Worm (Caenorhabditis elegans) whole organism, young adult: ENCODE results near the gene F16B12.1.

Experiments
- B0019.2 ChIP-seq: fragments of 200-800 bp; sonication (Bioruptor generic); conservative IDR thresholded peaks from 2 replicates; pipeline ENCODE4 v1.3.6; 2022; ENCODE audit warnings: missing genetic modification reagents, missing genetic modification characterization, missing compliant biosample characterization
- C17E4.6 ChIP-seq: fragments of 200-800 bp; sonication (Bioruptor generic); IDR thresholded peaks from 2 replicates; pipeline ENCODE4 v1.3.6; 2022; ENCODE audit warnings: missing genetic modification reagents, missing genetic modification characterization, missing compliant biosample characterization
- D2030.7 ChIP-seq: fragments of 200-800 bp; sonication (Bioruptor generic); IDR thresholded peaks from 2 replicates; pipeline ENCODE4 v1.3.6; 2022; ENCODE audit warnings: missing genetic modification reagents, missing genetic modification characterization, missing compliant biosample characterization
- F37B4.10 ChIP-seq: fragments of 200-800 bp; sonication (Bioruptor generic); IDR thresholded peaks from 2 replicates; pipeline ENCODE4 v1.3.6; 2022; ENCODE audit warnings: missing genetic modification characterization, missing compliant biosample characterization
- F39B2.1 ChIP-seq: fragments of 200-800 bp; sonication (Bioruptor generic); IDR thresholded peaks from 2 replicates; pipeline ENCODE4 v1.3.6; 2022; ENCODE audit warnings: missing genetic modification reagents, missing genetic modification characterization, missing compliant biosample characterization
- F49E8.2 ChIP-seq: sonication (generic microtip); optimal IDR thresholded peaks from 3 replicates; lab custom pipeline; 2017; ENCODE audit warnings: missing genetic modification characterization, mild to moderate bottlenecking, missing compliant biosample characterization, antibody characterized with exemption, moderate library complexity; ENCODE audit not compliant: insufficient read depth
- F52B5.7 ChIP-seq: sonication (generic microtip); optimal IDR thresholded peaks from 2 replicates; lab custom pipeline; 2016; ENCODE audit warnings: mild to moderate bottlenecking, missing genetic modification characterization, missing compliant biosample characterization
- F55B11.4 ChIP-seq: sonication (generic microtip); optimal IDR thresholded peaks from 2 replicates; lab custom pipeline; 2016; ENCODE audit warnings: missing compliant biosample characterization, missing genetic modification characterization, borderline replicate concordance; ENCODE audit not compliant: insufficient read depth
- T07F8.4 ChIP-seq: sonication (generic microtip); optimal IDR thresholded peaks from 2 replicates; lab custom pipeline; 2016; ENCODE audit warnings: mild to moderate bottlenecking, missing genetic modification characterization, moderate library complexity, missing compliant biosample characterization
- T26A5.8 ChIP-seq: sonication (generic microtip); optimal IDR thresholded peaks from 2 replicates; lab custom pipeline; 2016; ENCODE audit warnings: missing genetic modification characterization, missing compliant biosample characterization
- Y95B8A.8 ChIP-seq: fragments of 200-800 bp; sonication (Bioruptor generic); IDR thresholded peaks from 2 replicates; pipeline ENCODE4 v1.3.6; 2022; ENCODE audit warnings: missing genetic modification reagents, missing genetic modification characterization, missing compliant biosample characterization
- akir-1 ChIP-seq: fragments of 200-800 bp; sonication (Bioruptor generic); optimal IDR thresholded peaks from 2 replicates; lab custom pipeline; 2018; ENCODE audit warnings: mild to moderate bottlenecking, missing genetic modification characterization, moderate library complexity, missing compliant biosample characterization
- ama-1 ChIP-seq, 3 experiments: fragments of 150-350 bp in 1 of 3; sonication (generic microtip) in 2 of 3; optimal IDR thresholded peaks; 2 replicates each; lab custom pipeline; 2014 to 2018; ENCODE audit warnings: missing biosample characterization in 2 of 3, missing genetic modification characterization in 2 of 3, missing genetic modification reagents in 2 of 3
- aptf-2 ChIP-seq: fragments of 200-800 bp; sonication (Bioruptor generic); conservative IDR thresholded peaks from 2 replicates; pipeline ENCODE4 v1.3.6; 2022; ENCODE audit warnings: missing genetic modification reagents, missing genetic modification characterization, missing compliant biosample characterization
- aptf-3 ChIP-seq: fragments of 200-800 bp; sonication (Bioruptor generic); IDR thresholded peaks from 2 replicates; pipeline ENCODE4 v1.3.6; 2022; ENCODE audit warnings: missing genetic modification characterization, missing compliant biosample characterization
- attf-6 ChIP-seq: fragments of 200-800 bp; sonication (Bioruptor generic); IDR thresholded peaks from 2 replicates; pipeline ENCODE4 v1.3.6; 2022; ENCODE audit warnings: missing genetic modification reagents, missing genetic modification characterization, missing compliant biosample characterization
- bed-1 ChIP-seq: fragments of 200-800 bp; sonication (Bioruptor generic); IDR thresholded peaks from 2 replicates; pipeline ENCODE4 v1.3.6; 2022; ENCODE audit warnings: missing genetic modification reagents, missing genetic modification characterization, missing compliant biosample characterization
- cebp-2 ChIP-seq: fragments of 200-800 bp; sonication (Bioruptor generic); IDR thresholded peaks from 2 replicates; pipeline ENCODE4 v1.3.6; 2022; ENCODE audit warnings: missing genetic modification characterization, missing compliant biosample characterization
- ceh-100 ChIP-seq: fragments of 200-800 bp; sonication (Bioruptor generic); IDR thresholded peaks from 2 replicates; pipeline ENCODE4 v1.3.6; 2022; ENCODE audit warnings: missing genetic modification reagents, missing genetic modification characterization, missing compliant biosample characterization
- ceh-40 ChIP-seq: fragments of 200-800 bp; sonication (Bioruptor generic); IDR thresholded peaks from 2 replicates; pipeline ENCODE4 v1.3.6; 2022; ENCODE audit warnings: missing genetic modification characterization, missing compliant biosample characterization
- ceh-79 ChIP-seq: sonication (generic microtip); optimal IDR thresholded peaks from 2 replicates; lab custom pipeline; 2017; ENCODE audit warnings: mild to moderate bottlenecking, missing genetic modification characterization, missing compliant biosample characterization
- chd-7 ChIP-seq: sonication (generic microtip); optimal IDR thresholded peaks from 2 replicates; lab custom pipeline; 2016; ENCODE audit warnings: mild to moderate bottlenecking, missing genetic modification characterization, moderate library complexity, missing compliant biosample characterization
- die-1 ChIP-seq: sonication (generic microtip); optimal IDR thresholded peaks from 2 replicates; lab custom pipeline; 2016; ENCODE audit warnings: missing genotype, mild to moderate bottlenecking, missing genetic modification characterization, missing compliant biosample characterization
- dox-1 ChIP-seq: fragments of 200-800 bp; sonication (Bioruptor generic); IDR thresholded peaks from 2 replicates; pipeline ENCODE4 v1.3.6; 2022; ENCODE audit warnings: missing genetic modification reagents, missing genetic modification characterization, missing compliant biosample characterization
- him-1 ChIP-seq: sonication (generic microtip); optimal IDR thresholded peaks from 2 replicates; lab custom pipeline; 2016; ENCODE audit warnings: missing genotype, missing genetic modification reagents, missing genetic modification characterization, missing compliant biosample characterization
- hlh-26 ChIP-seq: fragments of 200-800 bp; sonication (Bioruptor generic); conservative IDR thresholded peaks from 2 replicates; pipeline ENCODE4 v1.3.6; 2022; ENCODE audit warnings: missing genetic modification reagents, missing genetic modification characterization, missing compliant biosample characterization
- hmg-1.2 ChIP-seq: fragments of 200-800 bp; sonication (Bioruptor generic); IDR thresholded peaks from 2 replicates; pipeline ENCODE4 v1.3.6; 2022; ENCODE audit warnings: missing genetic modification reagents, missing genetic modification characterization, missing compliant biosample characterization
- hrde-1 ChIP-seq: sonication (generic microtip); optimal IDR thresholded peaks from 2 replicates; lab custom pipeline; 2016; ENCODE audit warnings: missing genetic modification characterization, mild to moderate bottlenecking, missing compliant biosample characterization, moderate library complexity, missing genotype, missing genetic modification reagents, borderline replicate concordance
- let-607 ChIP-seq, 2 experiments: fragments of 200-800 bp in 1 of 2; sonication (Bioruptor generic) in 1 of 2; sonication (generic microtip) in 1 of 2; optimal IDR thresholded peaks; 2 replicates each; lab custom pipeline; 2016 to 2018; ENCODE audit warnings: mild to moderate bottlenecking in 2 of 2, missing compliant biosample characterization in 2 of 2, missing genetic modification characterization in 2 of 2, moderate library complexity in 2 of 2, missing genotype in 1 of 2
- lin-35 ChIP-seq, 3 experiments: fragments of 150-350 bp in 2 of 3; sonication (generic microtip) in 1 of 3; optimal IDR thresholded peaks; 2 replicates each; lab custom pipeline; 2014 to 2018; ENCODE audit warnings: missing biosample characterization in 3 of 3, missing genetic modification characterization in 3 of 3, missing genetic modification reagents in 3 of 3
- lsl-1 ChIP-seq: fragments of 200-800 bp; sonication (Bioruptor generic); optimal IDR thresholded peaks from 2 replicates; lab custom pipeline; 2018; ENCODE audit warnings: mild to moderate bottlenecking, missing genetic modification characterization, moderate library complexity, missing compliant biosample characterization
- lsy-27 ChIP-seq: sonication (generic microtip); optimal IDR thresholded peaks from 2 replicates; lab custom pipeline; 2017; ENCODE audit warnings: missing genetic modification characterization, mild to moderate bottlenecking, missing compliant biosample characterization, antibody characterized with exemption, missing genotype, borderline replicate concordance; ENCODE audit not compliant: insufficient read depth
- nfya-2 ChIP-seq: fragments of 200-800 bp; sonication (Bioruptor generic); IDR thresholded peaks from 2 replicates; pipeline ENCODE4 v1.3.6; 2022; ENCODE audit warnings: missing genetic modification reagents, missing genetic modification characterization, missing compliant biosample characterization
- nhr-27 ChIP-seq: fragments of 200-800 bp; sonication (Bioruptor generic); optimal IDR thresholded peaks from 2 replicates; lab custom pipeline; 2018; ENCODE audit warnings: mild to moderate bottlenecking, missing genetic modification characterization, moderate library complexity, missing compliant biosample characterization
- nhr-80 ChIP-seq: sonication (generic microtip); optimal IDR thresholded peaks from 2 replicates; lab custom pipeline; 2016; ENCODE audit warnings: missing genetic modification characterization, missing compliant biosample characterization
- pha-4 ChIP-seq: fragments of 150-350 bp; sonication (generic microtip); optimal IDR thresholded peaks from 2 replicates; lab custom pipeline; 2014; ENCODE audit warnings: missing biosample characterization, missing genetic modification reagents, missing genetic modification characterization
- rcor-1 ChIP-seq: fragments of 200-800 bp; sonication (Bioruptor generic); IDR thresholded peaks from 2 replicates; pipeline ENCODE4 v1.3.6; 2022; ENCODE audit warnings: missing genetic modification reagents, missing genetic modification characterization, missing compliant biosample characterization
- repo-1 ChIP-seq: sonication (generic microtip); optimal IDR thresholded peaks from 2 replicates; lab custom pipeline; 2017; ENCODE audit warnings: mild to moderate bottlenecking, missing genetic modification characterization, missing compliant biosample characterization
- sdz-38 ChIP-seq: sonication (generic microtip); optimal IDR thresholded peaks from 2 replicates; lab custom pipeline; 2016; ENCODE audit warnings: missing genotype, missing genetic modification characterization, missing compliant biosample characterization
- sea-2 ChIP-seq: fragments of 200-800 bp; sonication (Bioruptor generic); IDR thresholded peaks from 2 replicates; pipeline ENCODE4 v1.3.6; 2022; ENCODE audit warnings: missing genetic modification characterization, missing compliant biosample characterization
- snpc-3.4 ChIP-seq: sonication (generic microtip); optimal IDR thresholded peaks from 2 replicates; lab custom pipeline; 2017; ENCODE audit warnings: missing genetic modification characterization, mild to moderate bottlenecking, missing compliant biosample characterization, antibody characterized with exemption, moderate library complexity, missing genotype, missing genetic modification reagents
- snpc-4 ChIP-seq, 5 experiments: fragments of 150-350 bp in 1 of 5; sonication (generic microtip) in 4 of 5; optimal IDR thresholded peaks; 2 replicates each; lab custom pipeline; 2014 to 2018; ENCODE audit warnings: missing genetic modification characterization in 5 of 5, missing biosample characterization in 3 of 5, antibody characterized with exemption in 2 of 5, mild to moderate bottlenecking in 2 of 5, missing compliant biosample characterization in 2 of 5, missing genotype in 2 of 5, moderate library complexity in 2 of 5, missing genetic modification reagents in 1 of 5
- sptf-2 ChIP-seq: fragments of 200-800 bp; sonication (Bioruptor generic); optimal IDR thresholded peaks from 2 replicates; lab custom pipeline; 2018; ENCODE audit warnings: mild to moderate bottlenecking, missing genetic modification characterization, missing compliant biosample characterization
- tbx-9 ChIP-seq: sonication (generic microtip); optimal IDR thresholded peaks from 2 replicates; lab custom pipeline; 2016; ENCODE audit warnings: borderline replicate concordance, missing genetic modification characterization, inconsistent platforms, missing compliant biosample characterization
- unc-62 ChIP-seq: fragments of 150-350 bp; optimal IDR thresholded peaks from 2 replicates; lab custom pipeline; 2014; ENCODE audit warnings: missing biosample characterization, missing genetic modification reagents, missing genetic modification characterization
- zim-3 ChIP-seq: sonication (generic microtip); optimal IDR thresholded peaks from 2 replicates; lab custom pipeline; 2017; ENCODE audit warnings: mild to moderate bottlenecking, missing genetic modification characterization, moderate library complexity, missing compliant biosample characterization
- ztf-3 ChIP-seq: fragments of 200-800 bp; sonication (Bioruptor generic); optimal IDR thresholded peaks from 2 replicates; lab custom pipeline; 2018; ENCODE audit warnings: mild to moderate bottlenecking, missing genetic modification characterization, missing compliant biosample characterization

Gene F16B12.1

DNA sequence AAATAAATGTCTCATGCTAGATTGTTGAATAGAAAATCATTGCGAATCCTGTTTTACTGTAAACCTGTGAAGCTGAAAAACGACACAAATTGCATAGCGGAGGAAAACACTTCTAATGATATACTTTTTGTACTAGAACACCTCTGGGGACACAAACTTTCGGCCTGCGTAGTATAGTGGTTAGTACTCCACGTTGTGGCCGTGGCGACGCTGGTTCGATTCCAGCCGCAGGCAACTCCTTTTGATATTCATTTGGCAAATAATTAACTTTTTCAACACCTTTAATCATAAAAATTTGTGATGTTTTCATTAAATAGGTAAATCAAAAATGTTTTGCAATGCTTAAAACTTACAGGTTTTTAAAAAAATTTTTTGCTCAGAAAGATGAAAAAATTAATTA lies 49.6 kb downstream of the F16B12.1 start (continued):
- no peak for TF ChIP-seq lin-35 (GFP tag; optimal IDR thresholded peaks at IDR 0.05; lab: Kevin White, UChicago)
- TF ChIP-seq hrde-1 (tag; lab: Kevin White, UChicago): no peak
- 0 out of 2 replicates have a peak, but pooled peaks have one; percentile 30 for TF ChIP-seq aptf-3 (GFP tag; lab: Robert Waterston, UW)
- no peak for TF ChIP-seq let-607 (tag; optimal IDR thresholded peaks at IDR 0.05; lab: Kevin White, UChicago)
- TF ChIP-seq nhr-27 (tag; lab: Kevin White, UChicago): no peak
- peak; percentile 60 for TF ChIP-seq him-1 (tag; lab: Kevin White, UChicago)
- no peak for TF ChIP-seq F49E8.2 (tag; lab: Kevin White, UChicago)
- TF ChIP-seq F55B11.4 (tag; lab: Kevin White, UChicago): no peak
- no peak for TF ChIP-seq akir-1 (GFP tag; lab: Kevin White, UChicago)
- TF ChIP-seq D2030.7 (GFP tag; lab: Robert Waterston, UW): peak; percentile 90
- no peak for TF ChIP-seq aptf-2 (GFP tag; lab: Robert Waterston, UW)
- TF ChIP-seq lsl-1 (GFP tag; lab: Kevin White, UChicago): no peak
- no peak for TF ChIP-seq ceh-100
- TF ChIP-seq chd-7 (tag; lab: Kevin White, UChicago): no peak
- no peak for TF ChIP-seq hlh-26 (GFP tag; lab: Robert Waterston, UW)
- TF ChIP-seq ceh-40 (GFP tag; lab: Robert Waterston, UW): no peak
- no peak for TF ChIP-seq F37B4.10 (GFP tag; lab: Robert Waterston, UW)
- no peak for TF ChIP-seq repo-1
- TF ChIP-seq ztf-3: no peak
- no peak for TF ChIP-seq sptf-2 (GFP tag; lab: Kevin White, UChicago)
- TF ChIP-seq bed-1: no peak
- TF ChIP-seq ama-1 (optimal IDR thresholded peaks at IDR 0.05; lab: Kevin White, UChicago): no peak
- no peak for TF ChIP-seq ama-1 (GFP tag; optimal IDR thresholded peaks at IDR 0.05; lab: Kevin White, UChicago)
- no peak for TF ChIP-seq F52B5.7 (tag; lab: Kevin White, UChicago)
- peak; percentile 62 for TF ChIP-seq dox-1 (GFP tag; lab: Robert Waterston, UW)
- TF ChIP-seq ceh-79 (tag; lab: Kevin White, UChicago): no peak
- TF ChIP-seq unc-62 (GFP tag; lab: Kevin White, UChicago): no peak
- peak; percentile 22; the same call in 1 of the 2 replicates for TF ChIP-seq rcor-1 (GFP tag; lab: Robert Waterston, UW)
- TF ChIP-seq C17E4.6: no peak
- no peak for TF ChIP-seq T07F8.4
- peak; percentile 24 for TF ChIP-seq die-1 (tag; lab: Kevin White, UChicago)
- no peak for TF ChIP-seq B0019.2 (GFP tag; lab: Robert Waterston, UW)
- TF ChIP-seq pha-4: no peak
- no peak for TF ChIP-seq nfya-2 (GFP tag; lab: Robert Waterston, UW)
- no peak for TF ChIP-seq tbx-9 (tag; lab: Kevin White, UChicago)
- peak; percentile 66 for TF ChIP-seq hmg-1.2 (GFP tag; lab: Robert Waterston, UW)
- TF ChIP-seq nhr-80 (tag; lab: Kevin White, UChicago): no peak
- no peak for TF ChIP-seq snpc-4 (GFP tag; optimal IDR thresholded peaks at IDR 0.05; lab: Kevin White, UChicago)
- TF ChIP-seq snpc-4 (tag; optimal IDR thresholded peaks at IDR 0.05; lab: Kevin White, UChicago): peak in 2 of 4 experiments; percentile 12 to 57
- TF ChIP-seq T26A5.8: no peak
- TF ChIP-seq snpc-3.4: peak; percentile 7
- TF ChIP-seq attf-6: 0 out of 2 replicates have a peak, but pooled peaks have one; percentile 50
- TF ChIP-seq lsy-27 (tag; lab: Kevin White, UChicago): no peak
- TF ChIP-seq Y95B8A.8: no peak
- no peak for TF ChIP-seq sea-2 (GFP tag; lab: Robert Waterston, UW)
- TF ChIP-seq F39B2.1 (GFP tag; lab: Robert Waterston, UW): no peak
- no peak for TF ChIP-seq sdz-38 (tag; lab: Kevin White, UChicago)
- no peak for TF ChIP-seq cebp-2
- no peak for TF ChIP-seq zim-3 (tag; lab: Kevin White, UChicago)
